Worm (Caenorhabditis elegans) whole organism, young adult: ENCODE results near the gene R02F11.3.

Experiments
- F52B5.7 ChIP-seq: sonication (generic microtip); optimal IDR thresholded peaks from 2 replicates; lab custom pipeline; 2016; ENCODE audit warnings: mild to moderate bottlenecking, missing genetic modification characterization, missing compliant biosample characterization
- attf-3 ChIP-seq: fragments of 200-800 bp; sonication (Bioruptor generic); conservative IDR thresholded peaks from 2 replicates; pipeline ENCODE4 v1.3.6; 2022; ENCODE audit warnings: missing genetic modification reagents, missing genetic modification characterization, missing compliant biosample characterization
- ccch-3 ChIP-seq: fragments of 200-800 bp; sonication (Bioruptor generic); optimal IDR thresholded peaks from 2 replicates; lab custom pipeline; 2018; ENCODE audit warnings: mild to moderate bottlenecking, missing genetic modification characterization, missing compliant biosample characterization
- dpl-1 ChIP-seq: fragments of 150-350 bp; optimal IDR thresholded peaks from 2 replicates; lab custom pipeline; 2014; ENCODE audit warnings: missing biosample characterization, missing genetic modification reagents, missing genetic modification characterization
- egl-44 ChIP-seq: fragments of 200-800 bp; sonication (Bioruptor generic); IDR thresholded peaks from 2 replicates; pipeline ENCODE4 v1.3.6; 2022; ENCODE audit warnings: missing genetic modification reagents, missing genetic modification characterization, missing compliant biosample characterization
- lin-40 ChIP-seq: sonication (generic microtip); optimal IDR thresholded peaks from 2 replicates; lab custom pipeline; 2016; ENCODE audit warnings: missing genetic modification characterization, mild to moderate bottlenecking, missing compliant biosample characterization, missing genotype, missing genetic modification reagents
- mxl-1 ChIP-seq: sonication (generic microtip); optimal IDR thresholded peaks from 2 replicates; lab custom pipeline; 2016; ENCODE audit warnings: missing genetic modification characterization, missing compliant biosample characterization
- nhr-90 ChIP-seq: sonication (generic microtip); optimal IDR thresholded peaks from 2 replicates; lab custom pipeline; 2016; ENCODE audit warnings: missing genotype, mild to moderate bottlenecking, missing genetic modification characterization, missing compliant biosample characterization
- repo-1 ChIP-seq: sonication (generic microtip); optimal IDR thresholded peaks from 2 replicates; lab custom pipeline; 2017; ENCODE audit warnings: mild to moderate bottlenecking, missing genetic modification characterization, missing compliant biosample characterization
- unc-62 ChIP-seq: fragments of 150-350 bp; optimal IDR thresholded peaks from 2 replicates; lab custom pipeline; 2014; ENCODE audit warnings: missing biosample characterization, missing genetic modification reagents, missing genetic modification characterization
- ztf-28 ChIP-seq: fragments of 200-800 bp; sonication (Bioruptor generic); IDR thresholded peaks from 2 replicates; pipeline ENCODE4 v1.3.6; 2022; ENCODE audit warnings: missing genetic modification reagents, missing genetic modification characterization, missing compliant biosample characterization

ce11 chrV:4846507-4846906, 40.8 kb upstream of the R02F11.3 start:
- no peak for TF ChIP-seq attf-3 (GFP tag; lab: Robert Waterston, UW)
- no peak for TF ChIP-seq lin-40 (tag; lab: Kevin White, UChicago)
- TF ChIP-seq nhr-90 (tag; lab: Kevin White, UChicago): no peak
- no peak for TF ChIP-seq repo-1 (tag; lab: Kevin White, UChicago)
- TF ChIP-seq ztf-28: no peak
- TF ChIP-seq unc-62 (GFP tag; lab: Kevin White, UChicago): no peak
- TF ChIP-seq dpl-1 (GFP tag; lab: Kevin White, UChicago): no peak
- no peak for TF ChIP-seq ccch-3 (GFP tag; lab: Kevin White, UChicago)
- TF ChIP-seq egl-44 (GFP tag; lab: Robert Waterston, UW): no peak
- no peak for TF ChIP-seq F52B5.7 (tag; lab: Kevin White, UChicago)
- TF ChIP-seq mxl-1 (tag; lab: Kevin White, UChicago): no peak
